Worm (Caenorhabditis elegans): ENCODE measurements around the gene K04C2.8.
A peak's percentile ranks its signal among the peaks of the same experiment; 100 is the strongest.

Gene K04C2.8

ce11 chrIII:6839091-6839490 is 31.0 kb upstream of the K04C2.8 start:
- TF ChIP-seq nhr-77 (tag; optimal IDR thresholded peaks at IDR 0.05), result no peak
- no peak for TF ChIP-seq mdl-1 (tag; optimal IDR thresholded peaks at IDR 0.05)
- peak in 1 of 2 experiments; percentile 94 for TF ChIP-seq unc-62 (GFP tag; optimal IDR thresholded peaks at IDR 0.05 in 1 of 2)
- no peak for TF ChIP-seq unc-62 (tag; optimal IDR thresholded peaks at IDR 0.05)
- TF ChIP-seq mdt-29 (GFP tag; IDR thresholded peaks at IDR 0.05), result no peak

DNA sequence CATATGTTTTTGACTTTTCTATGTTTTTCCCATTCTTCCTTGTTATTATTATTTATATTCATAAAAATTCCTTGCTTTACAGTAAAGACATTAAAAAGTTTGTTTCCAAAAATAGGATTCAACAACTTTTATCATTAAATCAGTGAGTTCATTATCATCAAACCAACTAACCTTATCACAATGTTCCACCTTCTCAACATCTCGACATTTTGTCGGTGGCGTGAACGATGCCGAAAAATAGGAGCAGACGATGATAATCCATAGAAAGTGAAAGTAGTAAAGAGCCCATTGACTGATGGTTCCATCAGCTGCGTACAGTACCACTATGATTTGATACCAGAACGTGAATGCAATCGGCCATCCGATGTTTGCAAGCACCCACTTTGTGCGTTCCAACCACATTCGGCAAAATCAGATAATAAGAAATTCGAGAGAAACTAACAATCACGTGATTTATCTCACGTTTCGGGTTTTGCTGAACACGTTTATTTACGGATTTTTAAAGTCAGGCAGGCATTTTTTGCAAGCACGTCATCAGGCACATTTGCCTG is 21.4 kb upstream of the K04C2.8 start, which contains the start of gene dhhc-5:
TSS of gene dhhc-5 (minus strand) at position 406 of the 551 bp plus-strand sequence.
- TF ChIP-seq hif-1 (tag; optimal IDR thresholded peaks at IDR 0.05) (no peak), spr-1 (tag; optimal IDR thresholded peaks at IDR 0.05) (no peak), daf-16 (GFP tag; optimal IDR thresholded peaks at IDR 0.05) (no peak), daf-16 (tag; optimal IDR thresholded peaks at IDR 0.05) (peak; percentile 80), unc-62 (GFP tag; optimal IDR thresholded peaks at IDR 0.05 in 1 of 2) (peak in 1 of 2 experiments; percentile 91), unc-62 (tag; optimal IDR thresholded peaks at IDR 0.05) (no peak), zag-1 (tag; optimal IDR thresholded peaks at IDR 0.05) (no peak), Y5F2A.4 (GFP tag; optimal IDR thresholded peaks at IDR 0.05) (no peak), hlh-11 (tag; optimal IDR thresholded peaks at IDR 0.05) (peak; percentile 65), nhr-77 (tag; optimal IDR thresholded peaks at IDR 0.05) (no peak), nhr-102 (tag; optimal IDR thresholded peaks at IDR 0.05) (peak; percentile 17), zip-2 (tag; optimal IDR thresholded peaks at IDR 0.05) (no peak), nhr-28 (tag; optimal IDR thresholded peaks at IDR 0.05) (peak; percentile 9), hmg-1.1 (GFP tag; IDR thresholded peaks at IDR 0.05) (no peak), dmd-6 (GFP tag; IDR thresholded peaks at IDR 0.05) (peak; percentile 37; the same call in 1 of the 2 replicates), lin-13 (GFP tag; optimal IDR thresholded peaks at IDR 0.05) (no peak), nhr-237 (tag; optimal IDR thresholded peaks at IDR 0.05) (no peak), lin-38 (GFP tag; IDR thresholded peaks at IDR 0.05) (no peak), ceh-20 (GFP tag; IDR thresholded peaks at IDR 0.05) (no peak)

ce11 chrIII:6850255-6850654 is 19.8 kb upstream of the K04C2.8 start, which contains the start of gene srv-1:
Gene srv-1, plus strand, starts transcription at chrIII:6850385.
- peak; percentile 51; the same call in 1 of the 2 replicates for TF ChIP-seq mxl-2 (GFP tag; conservative IDR thresholded peaks at IDR 0.05)
- no peak for TF ChIP-seq skn-1 (tag; optimal IDR thresholded peaks at IDR 0.05)
- no peak for TF ChIP-seq set-16 (GFP tag; IDR thresholded peaks at IDR 0.05)
- TF ChIP-seq rbr-2 (tag; optimal IDR thresholded peaks at IDR 0.05), result no peak
- no peak for TF ChIP-seq nhr-237 (tag; optimal IDR thresholded peaks at IDR 0.05)
- TF ChIP-seq egl-27 (tag; optimal IDR thresholded peaks at IDR 0.05), result no peak
- peak; percentile 75 for TF ChIP-seq nhr-28 (tag; optimal IDR thresholded peaks at IDR 0.05)
- no peak for TF ChIP-seq mep-1 (tag; optimal IDR thresholded peaks at IDR 0.05)
- TF ChIP-seq F26F4.8 (GFP tag; conservative IDR thresholded peaks at IDR 0.05), result no peak
- TF ChIP-seq lsy-2 (tag; optimal IDR thresholded peaks at IDR 0.05), result peak in 1 of 2 experiments; percentile 13
- TF ChIP-seq spr-1 (tag; optimal IDR thresholded peaks at IDR 0.05), result no peak
- peak; percentile 86 for TF ChIP-seq lin-1 (GFP tag; IDR thresholded peaks at IDR 0.05)
- no peak for TF ChIP-seq lin-29 (GFP tag; IDR thresholded peaks at IDR 0.05)
- no peak for TF ChIP-seq T20F7.1 (GFP tag; optimal IDR thresholded peaks at IDR 0.05)
- TF ChIP-seq mdl-1 (tag; optimal IDR thresholded peaks at IDR 0.05), result peak in 1 of 2 experiments; percentile 52
- no peak for TF ChIP-seq ces-1 (GFP tag; optimal IDR thresholded peaks at IDR 0.05)
- no peak for TF ChIP-seq ceh-28 (tag; optimal IDR thresholded peaks at IDR 0.05)
- no peak for TF ChIP-seq ctbp-1 (GFP tag; IDR thresholded peaks at IDR 0.05)
- peak; percentile 97 for TF ChIP-seq dmd-6 (GFP tag; IDR thresholded peaks at IDR 0.05)
- TF ChIP-seq ama-1 (optimal IDR thresholded peaks at IDR 0.05), result no peak
- no peak for TF ChIP-seq ceh-62 (tag; optimal IDR thresholded peaks at IDR 0.05)
- peak in 1 of 2 experiments; percentile 30 for TF ChIP-seq daf-16 (GFP tag; optimal IDR thresholded peaks at IDR 0.05)
- TF ChIP-seq daf-16 (tag; optimal IDR thresholded peaks at IDR 0.05), result peak; percentile 64
- no peak for TF ChIP-seq nhr-76 (tag; optimal IDR thresholded peaks at IDR 0.05)
- peak; percentile 41 for TF ChIP-seq hlh-30 (tag; optimal IDR thresholded peaks at IDR 0.05; ENCODE audit: insufficient read depth)
- TF ChIP-seq attf-4 (tag; optimal IDR thresholded peaks at IDR 0.05), result no peak
- no peak for TF ChIP-seq snpc-1.2 (GFP tag; IDR thresholded peaks at IDR 0.05)
- TF ChIP-seq F49E8.2 (tag; optimal IDR thresholded peaks at IDR 0.05; ENCODE audit: borderline replicate concordance), result no peak
- no peak for TF ChIP-seq Y5F2A.4 (GFP tag; optimal IDR thresholded peaks at IDR 0.05)
- TF ChIP-seq T26A8.4 (GFP tag; IDR thresholded peaks at IDR 0.05), result no peak
- no peak for TF ChIP-seq Y48G9A.11 (GFP tag; IDR thresholded peaks at IDR 0.05)
- TF ChIP-seq unc-39 (tag; optimal IDR thresholded peaks at IDR 0.05), result no peak
- no peak for TF ChIP-seq madf-9 (GFP tag; conservative IDR thresholded peaks at IDR 0.05)
